Worm (Caenorhabditis elegans) whole organism, L1 larva: ENCODE results near the gene fbxa-44.

Experiments used
- C04F5.9 ChIP-seq: sonication (generic microtip); optimal IDR thresholded peaks from 2 replicates; lab custom pipeline; 2016; ENCODE audit warnings: missing genetic modification characterization, missing compliant biosample characterization
- C16A3.4 ChIP-seq: fragments of 150-350 bp; optimal IDR thresholded peaks from 2 replicates; lab custom pipeline; 2014; ENCODE audit warnings: missing biosample characterization, missing genetic modification characterization
- C34B4.2 ChIP-seq: sonication (generic microtip); optimal IDR thresholded peaks from 2 replicates; lab custom pipeline; 2017; ENCODE audit warnings: mild to moderate bottlenecking, missing genetic modification characterization, missing compliant biosample characterization
- aha-1 ChIP-seq: fragments of 150-350 bp; optimal IDR thresholded peaks from 2 replicates; lab custom pipeline; 2014; ENCODE audit warnings: missing biosample characterization, missing genetic modification characterization
- blmp-1 ChIP-seq: fragments of 150-350 bp; optimal IDR thresholded peaks from 2 replicates; lab custom pipeline; 2014; ENCODE audit warnings: missing biosample characterization, missing genetic modification characterization
- ceh-82 ChIP-seq, 3 experiments: fragments of 150-350 bp in 1 of 3; sonication (generic microtip) in 2 of 3; optimal IDR thresholded peaks; 2 replicates each; lab custom pipeline; 2014 to 2017; ENCODE audit warnings: missing biosample characterization in 3 of 3, missing genetic modification characterization in 3 of 3
- ces-1 ChIP-seq: fragments of 150-350 bp; optimal IDR thresholded peaks from 2 replicates; lab custom pipeline; 2014; ENCODE audit warnings: missing biosample characterization, missing genetic modification reagents, missing genetic modification characterization
- dsc-1 ChIP-seq: sonication (generic microtip); optimal IDR thresholded peaks from 2 replicates; lab custom pipeline; 2016; ENCODE audit warnings: mild to moderate bottlenecking, missing genetic modification characterization, missing compliant biosample characterization
- efl-1 ChIP-seq, 4 experiments: fragments of 150-350 bp; optimal IDR thresholded peaks in 3 of 4; peaks in 1 of 4; 1 replicate in 1 of 4; 2 replicates in 3 of 4; lab custom pipeline; 2014; ENCODE audit warnings: missing biosample characterization in 2 of 4, missing genetic modification characterization in 2 of 4, missing genetic modification reagents in 2 of 4
- elt-2 ChIP-seq: sonication (generic microtip); optimal IDR thresholded peaks from 2 replicates; lab custom pipeline; 2016; ENCODE audit warnings: missing genetic modification characterization, mild to moderate bottlenecking, inconsistent platforms, missing compliant biosample characterization, missing genetic modification reagents
- elt-3 ChIP-seq, 6 experiments: fragments of 150-350 bp in 1 of 6; sonication (generic microtip); optimal IDR thresholded peaks; 2 replicates each; lab custom pipeline; 2017 to 2018; ENCODE audit warnings: missing biosample characterization in 6 of 6, missing genetic modification characterization in 6 of 6, inconsistent platforms in 1 of 6
- ets-5 ChIP-seq: fragments of 200-800 bp; sonication (Bioruptor generic); IDR thresholded peaks from 2 replicates; pipeline ENCODE4 v1.3.6; 2022; ENCODE audit warnings: missing genetic modification characterization, missing compliant biosample characterization
- fkh-10 ChIP-seq: sonication (generic microtip); optimal IDR thresholded peaks from 2 replicates; lab custom pipeline; 2017; ENCODE audit warnings: missing biosample characterization, missing genetic modification reagents, missing genetic modification characterization
- grh-1 ChIP-seq: fragments of 200-800 bp; sonication (Bioruptor generic); IDR thresholded peaks from 2 replicates; pipeline ENCODE4 v1.3.6; 2022; ENCODE audit warnings: missing genetic modification reagents, missing genetic modification characterization, missing compliant biosample characterization
- hlh-17 ChIP-seq: fragments of 200-800 bp; sonication (Bioruptor generic); optimal IDR thresholded peaks from 2 replicates; lab custom pipeline; 2018; ENCODE audit warnings: missing genetic modification characterization, mild to moderate bottlenecking, missing compliant biosample characterization, moderate library complexity, borderline replicate concordance
- isw-1 ChIP-seq: fragments of 200-800 bp; sonication (Bioruptor generic); IDR thresholded peaks from 2 replicates; pipeline ENCODE4 v1.3.6; 2022; ENCODE audit warnings: missing genetic modification characterization, missing compliant biosample characterization
- jun-1 ChIP-seq: fragments of 150-350 bp; optimal IDR thresholded peaks from 2 replicates; lab custom pipeline; 2014; ENCODE audit warnings: missing biosample characterization, missing genetic modification reagents, missing genetic modification characterization
- lin-15B ChIP-seq: fragments of 150-350 bp; sonication (generic microtip); optimal IDR thresholded peaks from 3 replicates; lab custom pipeline; 2014; ENCODE audit warnings: missing biosample characterization, missing genetic modification characterization
- lin-35 ChIP-seq, 2 experiments: fragments of 150-350 bp; optimal IDR thresholded peaks; 2 replicates each; lab custom pipeline; 2014; ENCODE audit warnings: missing biosample characterization in 2 of 2, missing genetic modification characterization in 2 of 2, missing genetic modification reagents in 2 of 2
- lir-3 ChIP-seq: sonication (generic microtip); optimal IDR thresholded peaks from 2 replicates; lab custom pipeline; 2016; ENCODE audit warnings: mild to moderate bottlenecking, missing genetic modification characterization, moderate library complexity, missing compliant biosample characterization; ENCODE audit not compliant: poor library complexity
- mab-9 ChIP-seq: fragments of 200-800 bp; sonication (Bioruptor generic); IDR thresholded peaks from 2 replicates; pipeline ENCODE4 v1.3.6; 2022; ENCODE audit warnings: missing genetic modification reagents, missing genetic modification characterization, missing compliant biosample characterization
- mdl-1 ChIP-seq, 2 experiments: fragments of 150-350 bp; optimal IDR thresholded peaks; 2 replicates each; lab custom pipeline; 2014 to 2017; ENCODE audit warnings: missing biosample characterization in 2 of 2, missing genetic modification characterization in 2 of 2, inconsistent platforms in 1 of 2
- mef-2 ChIP-seq: fragments of 150-350 bp; optimal IDR thresholded peaks from 2 replicates; lab custom pipeline; 2014; ENCODE audit warnings: missing biosample characterization, missing genetic modification characterization
- nhr-11 ChIP-seq: fragments of 150-350 bp; optimal IDR thresholded peaks from 2 replicates; lab custom pipeline; 2014; ENCODE audit warnings: missing biosample characterization, missing genetic modification characterization
- nhr-19 ChIP-seq: fragments of 200-800 bp; sonication (Bioruptor generic); conservative IDR thresholded peaks from 2 replicates; pipeline ENCODE4 v1.3.6; 2022; ENCODE audit warnings: missing genetic modification characterization, missing compliant biosample characterization
- nhr-47 ChIP-seq: sonication (generic microtip); optimal IDR thresholded peaks from 2 replicates; lab custom pipeline; 2016; ENCODE audit warnings: mild to moderate bottlenecking, missing genetic modification characterization, moderate library complexity, missing compliant biosample characterization
- nhr-71 ChIP-seq: sonication (generic microtip); optimal IDR thresholded peaks from 2 replicates; lab custom pipeline; 2016; ENCODE audit warnings: mild to moderate bottlenecking, missing genetic modification characterization, moderate library complexity, missing compliant biosample characterization
- nhr-77 ChIP-seq: fragments of 150-350 bp; optimal IDR thresholded peaks from 2 replicates; lab custom pipeline; 2014; ENCODE audit warnings: missing biosample characterization, missing genetic modification characterization
- nhr-90 ChIP-seq: sonication (generic microtip); optimal IDR thresholded peaks from 2 replicates; lab custom pipeline; 2016; ENCODE audit warnings: mild to moderate bottlenecking, missing genetic modification characterization, missing compliant biosample characterization; ENCODE audit not compliant: poor library complexity
- skn-1 ChIP-seq: fragments of 150-350 bp; optimal IDR thresholded peaks from 2 replicates; lab custom pipeline; 2014; ENCODE audit warnings: missing biosample characterization, missing genetic modification characterization
- snpc-4 ChIP-seq: fragments of 150-350 bp; optimal IDR thresholded peaks from 2 replicates; lab custom pipeline; 2014; ENCODE audit warnings: missing biosample characterization, missing genetic modification characterization
- snu-23 ChIP-seq: sonication (generic microtip); optimal IDR thresholded peaks from 2 replicates; lab custom pipeline; 2016; ENCODE audit warnings: missing genetic modification characterization, missing compliant biosample characterization
- sox-4 ChIP-seq: sonication (generic microtip); optimal IDR thresholded peaks from 2 replicates; lab custom pipeline; 2016; ENCODE audit warnings: missing genetic modification characterization, missing compliant biosample characterization
- unc-130 ChIP-seq: fragments of 150-350 bp; optimal IDR thresholded peaks from 2 replicates; lab custom pipeline; 2017; ENCODE audit warnings: missing biosample characterization, missing genetic modification characterization, inconsistent platforms
- unc-62 ChIP-seq: fragments of 150-350 bp; optimal IDR thresholded peaks from 2 replicates; lab custom pipeline; 2014; ENCODE audit warnings: missing biosample characterization, missing genetic modification reagents, missing genetic modification characterization
- vab-15 ChIP-seq: sonication (generic microtip); optimal IDR thresholded peaks from 2 replicates; lab custom pipeline; 2017; ENCODE audit warnings: missing genotype, mild to moderate bottlenecking, missing genetic modification characterization, missing compliant biosample characterization
- ztf-11 ChIP-seq, 2 experiments: sonication (generic microtip); optimal IDR thresholded peaks; 2 replicates each; lab custom pipeline; 2016 to 2017; ENCODE audit warnings: missing genetic modification characterization in 2 of 2, missing biosample characterization in 1 of 2, missing compliant biosample characterization in 1 of 2

fbxa-44 gene

ce11 chrV:16888788-16889325 lies at the start of gene fbxa-44, which contains the start of gene ifas-2:
Gene fbxa-44, plus strand, starts transcription at chrV:16889275.
Gene ifas-2, minus strand, starts transcription at chrV:16888888.
- TF ChIP-seq lin-15B (no peak), snu-23 (no peak), C34B4.2 (no peak), hlh-17 (GFP tag; lab: Kevin White, UChicago) (no peak), fkh-10 (no peak), mab-9 (GFP tag; lab: Robert Waterston, UW) (no peak), grh-1 (GFP tag; lab: Robert Waterston, UW) (no peak), nhr-77 (no peak), C04F5.9 (tag; lab: Kevin White, UChicago) (no peak), blmp-1 (tag; lab: Kevin White, UChicago) (no peak), unc-130 (no peak), nhr-11 (no peak), efl-1 (optimal IDR thresholded peaks at IDR 0.05; lab: Kevin White, UChicago) (no peak), efl-1 (GFP tag; optimal IDR thresholded peaks at IDR 0.05 in 1 of 2; lab: Kevin White, UChicago) (no peak), nhr-19 (no peak), mef-2 (tag; lab: Kevin White, UChicago) (no peak), vab-15 (tag; lab: Kevin White, UChicago) (no peak), ceh-82 (tag; optimal IDR thresholded peaks at IDR 0.05; lab: Kevin White, UChicago) (no peak)

- peak in 1 of 2 experiments; percentile 14 for TF ChIP-seq lin-35 (GFP tag; optimal IDR thresholded peaks at IDR 0.05; lab: Kevin White, UChicago)
- TF ChIP-seq elt-3 (tag; optimal IDR thresholded peaks at IDR 0.05; lab: Kevin White, UChicago): no peak
- TF ChIP-seq ceh-82 (tag; optimal IDR thresholded peaks at IDR 0.05; lab: Kevin White, UChicago): no peak
- no peak for TF ChIP-seq nhr-47 (tag; lab: Kevin White, UChicago)
- no peak for TF ChIP-seq C34B4.2
- TF ChIP-seq ces-1 (GFP tag; lab: Kevin White, UChicago): no peak
- TF ChIP-seq mef-2 (tag; lab: Kevin White, UChicago): no peak
- peak; percentile 8 for TF ChIP-seq jun-1 (tag; lab: Kevin White, UChicago)
- TF ChIP-seq lir-3 (tag; lab: Kevin White, UChicago): no peak
- no peak for TF ChIP-seq ztf-11 (tag; optimal IDR thresholded peaks at IDR 0.05; lab: Kevin White, UChicago)
- TF ChIP-seq elt-2 (tag; lab: Kevin White, UChicago): peak; percentile 91
- TF ChIP-seq sox-4 (tag; lab: Kevin White, UChicago): no peak
- TF ChIP-seq skn-1 (tag; lab: Kevin White, UChicago): no peak
- TF ChIP-seq isw-1 (GFP tag; lab: Robert Waterston, UW): no peak
- TF ChIP-seq C16A3.4 (tag; lab: Kevin White, UChicago): no peak
These were observed 48.8 kb upstream of the fbxa-44 start for ce11 chrV:16840283-16840682.

ce11 chrV:16840961-16841360 lies 48.1 kb upstream of the fbxa-44 start, which contains the start of gene clec-40:
Gene clec-40, minus strand, starts transcription at chrV:16841061.
- TF ChIP-seq lin-15B (no peak), snpc-4 (tag; lab: Kevin White, UChicago) (no peak), ets-5 (GFP tag; lab: Robert Waterston, UW) (no peak), dsc-1 (no peak), nhr-71 (tag; lab: Kevin White, UChicago) (no peak), unc-62 (GFP tag; lab: Kevin White, UChicago) (no peak), nhr-47 (tag; lab: Kevin White, UChicago) (no peak), nhr-90 (tag; lab: Kevin White, UChicago) (no peak), mdl-1 (tag; optimal IDR thresholded peaks at IDR 0.05; lab: Kevin White, UChicago) (no peak), aha-1 (tag; lab: Kevin White, UChicago) (no peak), C04F5.9 (tag; lab: Kevin White, UChicago) (no peak)
